Worm (Caenorhabditis elegans): ENCODE data around the gene str-46.

DNA sequence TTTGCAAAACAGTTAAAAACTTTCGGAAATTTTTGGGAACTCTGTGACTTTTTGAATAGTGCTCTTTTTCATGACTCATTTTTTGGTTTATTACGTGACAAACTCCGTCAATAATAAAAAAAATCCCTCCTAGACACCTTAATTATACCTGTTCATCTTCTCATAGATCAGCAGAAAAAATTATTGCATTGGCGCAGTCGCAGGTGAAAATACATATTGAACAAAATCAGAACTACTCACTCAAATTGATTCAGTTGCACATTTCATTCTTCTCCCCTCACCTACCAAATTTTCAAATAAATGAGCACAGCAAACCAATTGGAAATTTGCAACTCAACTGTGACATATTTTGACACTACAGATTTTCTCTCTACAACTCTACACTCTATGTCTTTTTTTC is 6.8 kb downstream of the str-46 start, which contains the start of gene srh-127:
- TF ChIP-seq R02D3.7 (tag; optimal IDR thresholded peaks at IDR 0.05): no peak
- no peak for TF ChIP-seq elt-3 (tag; optimal IDR thresholded peaks at IDR 0.05)
- TF ChIP-seq ZK546.5 (tag; optimal IDR thresholded peaks at IDR 0.05): no peak
- no peak for TF ChIP-seq nhr-28 (tag; optimal IDR thresholded peaks at IDR 0.05)
